Fruit fly (Drosophila melanogaster): ENCODE measurements around the gene CG45207.

CG45207 gene

DNA sequence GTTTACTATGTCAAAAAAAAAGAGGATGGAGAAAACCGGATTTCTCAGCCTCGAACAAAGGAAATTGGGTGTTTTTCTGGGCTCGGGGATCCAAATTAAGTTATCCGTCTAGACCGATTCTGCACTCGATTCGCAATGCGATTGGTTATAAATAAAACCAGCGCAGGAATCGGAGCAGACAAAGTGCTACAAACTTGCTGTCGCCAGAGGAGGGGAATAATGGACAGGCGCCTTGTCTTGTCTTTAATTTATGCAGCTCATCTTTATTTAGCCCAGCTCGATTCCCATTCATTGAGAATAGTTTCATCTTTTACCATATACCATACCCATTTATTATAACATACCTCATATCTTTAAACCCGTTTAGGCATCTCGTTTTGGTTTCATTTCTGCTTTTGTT, 29.5 kb upstream of the CG45207 start:
- TF ChIP-seq Hr96 (GFP tag; optimal IDR thresholded peaks at IDR 0.05) (no peak), cnc (optimal IDR thresholded peaks at IDR 0.05) (no peak), bab1 (GFP tag; optimal IDR thresholded peaks at IDR 0.05) (no peak), tj (GFP tag; optimal IDR thresholded peaks at IDR 0.05) (no peak), CG7045 (GFP tag; optimal IDR thresholded peaks at IDR 0.05) (no peak)

DNA sequence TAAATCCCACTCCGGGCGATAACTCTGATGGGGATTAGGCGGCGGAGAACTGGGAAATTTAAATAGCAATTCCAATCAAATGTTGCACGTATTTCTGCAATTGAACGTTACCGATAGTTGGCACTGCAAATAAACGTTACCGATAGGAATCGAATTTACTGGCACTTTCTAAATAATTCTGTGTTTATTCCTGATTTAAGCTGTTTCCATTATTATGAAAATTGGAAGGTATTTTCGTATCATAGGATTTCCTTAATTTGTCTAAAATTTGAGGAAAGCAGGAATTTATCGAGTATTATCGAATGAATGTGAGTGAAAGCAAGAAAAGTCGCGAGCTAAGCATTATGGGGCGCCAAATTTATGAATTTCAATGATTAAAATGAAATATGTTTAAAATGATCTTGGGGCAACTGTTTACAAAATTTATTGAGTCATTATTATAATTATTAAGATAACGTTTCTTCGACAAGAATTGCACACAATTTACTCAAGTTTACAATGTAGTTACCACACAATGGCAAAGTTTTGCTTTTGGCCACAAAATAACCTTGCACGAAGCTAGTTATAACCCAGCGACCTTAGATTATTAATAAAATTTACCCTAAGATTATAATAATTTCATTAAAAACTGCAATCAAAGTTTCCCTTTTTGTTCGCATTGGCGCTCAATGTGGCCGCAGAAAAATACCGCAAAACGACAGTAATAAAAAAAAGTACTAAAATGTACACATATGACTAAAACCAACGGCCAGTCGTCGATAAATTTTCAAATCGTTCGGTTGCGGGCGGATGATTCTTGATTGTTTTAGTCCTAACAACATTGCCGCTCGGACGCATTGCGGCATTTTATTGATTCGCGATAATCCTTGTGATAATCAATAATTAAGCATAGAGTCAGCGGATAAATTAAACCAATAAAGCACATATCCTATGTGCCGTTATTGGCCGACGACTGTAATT, 28.6 kb upstream of the CG45207 start, which contains the start of gene alpha-Man-IIb:
Gene alpha-Man-IIb, plus strand, starts transcription at position 747 of the 960 bp plus-strand sequence.
- TF ChIP-seq Mnt (GFP tag; optimal IDR thresholded peaks at IDR 0.05) (peak; percentile 21), Hr96 (GFP tag; optimal IDR thresholded peaks at IDR 0.05) (peak; percentile 41), Clk (GFP tag; optimal IDR thresholded peaks at IDR 0.05) (no peak), toe (GFP tag; optimal IDR thresholded peaks at IDR 0.05) (no peak), ovo (GFP tag; optimal IDR thresholded peaks at IDR 0.05) (peak; percentile 12), tj (GFP tag; optimal IDR thresholded peaks at IDR 0.05) (peak; percentile 36), CG33017 (tag; optimal IDR thresholded peaks at IDR 0.05) (no peak), CG7101 (tag; optimal IDR thresholded peaks at IDR 0.05) (no peak), bab1 (GFP tag; optimal IDR thresholded peaks at IDR 0.05) (peak; percentile 63), pad (GFP tag; optimal IDR thresholded peaks at IDR 0.05) (no peak)

DNA sequence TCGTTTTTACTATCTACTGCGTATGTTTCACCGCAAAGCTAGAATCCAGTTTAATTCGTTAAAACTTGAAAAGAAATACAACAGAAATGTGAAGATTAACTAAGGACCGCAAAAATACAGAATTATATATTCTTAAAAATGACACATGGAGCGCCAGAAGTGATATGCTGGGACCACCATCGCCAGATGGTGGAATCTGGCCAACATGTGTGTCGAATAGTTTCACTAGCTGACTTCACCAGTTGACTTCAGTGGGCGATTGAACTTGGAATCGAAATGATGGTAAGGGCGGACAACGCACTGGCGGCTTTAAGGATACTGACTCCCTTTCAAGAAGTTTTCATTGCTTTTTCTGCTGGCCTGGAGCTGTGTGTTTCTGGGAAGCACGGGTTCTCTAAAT, 26.9 kb upstream of the CG45207 start, which contains the start of gene CG9593:
Gene CG9593, plus strand, starts transcription at position 270 of the 400 bp plus-strand sequence.
- TF ChIP-seq ovo (GFP tag; optimal IDR thresholded peaks at IDR 0.05): no peak

DNA sequence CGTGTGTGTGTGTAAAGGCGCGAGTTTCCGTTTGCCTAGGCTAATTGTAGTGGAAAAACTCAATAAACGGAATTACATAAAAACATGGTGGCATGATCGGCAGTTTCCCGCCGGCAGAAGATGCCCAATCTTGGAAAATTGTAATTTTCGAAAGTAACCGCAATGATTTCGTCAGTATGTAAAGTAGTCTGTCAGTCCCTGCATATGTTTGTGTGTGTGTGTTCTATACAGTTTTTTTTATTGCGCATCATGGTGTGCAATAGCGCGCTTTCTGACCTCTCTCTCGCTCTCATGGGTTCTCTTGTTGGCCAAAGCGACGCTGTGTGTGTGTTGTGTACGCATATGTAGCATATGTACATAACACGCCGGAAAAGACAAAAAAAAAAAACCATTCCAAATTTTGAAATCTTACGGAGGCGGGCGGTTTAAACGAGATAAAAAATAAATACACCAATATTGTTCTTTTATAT, 19.2 kb upstream of the CG45207 start:
- TF ChIP-seq tj (GFP tag; optimal IDR thresholded peaks at IDR 0.05): peak; percentile 33
- no peak for TF ChIP-seq toe (GFP tag; optimal IDR thresholded peaks at IDR 0.05)
- peak; percentile 20 for TF ChIP-seq Hr96 (GFP tag; optimal IDR thresholded peaks at IDR 0.05)
- peak; percentile 7 for TF ChIP-seq CG7101 (tag; optimal IDR thresholded peaks at IDR 0.05)
- no peak for TF ChIP-seq CG5204 (GFP tag; optimal IDR thresholded peaks at IDR 0.05)
- no peak for TF ChIP-seq CG7045 (GFP tag; optimal IDR thresholded peaks at IDR 0.05)
- no peak for TF ChIP-seq CG11617 (GFP tag; optimal IDR thresholded peaks at IDR 0.05)
- TF ChIP-seq bab1 (GFP tag; optimal IDR thresholded peaks at IDR 0.05): peak; percentile 29
- peak; percentile 2 for TF ChIP-seq cic (GFP tag; optimal IDR thresholded peaks at IDR 0.05)
- peak; percentile 65 for TF ChIP-seq ovo (GFP tag; optimal IDR thresholded peaks at IDR 0.05)
- TF ChIP-seq Crg-1 (GFP tag; optimal IDR thresholded peaks at IDR 0.05): peak; percentile 53
- no peak for TF ChIP-seq Clk (GFP tag; optimal IDR thresholded peaks at IDR 0.05)
- TF ChIP-seq pad (GFP tag; optimal IDR thresholded peaks at IDR 0.05): peak; percentile 21
- peak in 1 of 2 experiments; percentile 11 for TF ChIP-seq cnc (optimal IDR thresholded peaks at IDR 0.05)
- TF ChIP-seq kay (GFP tag; ENCODE audit: borderline replicate concordance): peak; percentile 88
- peak; percentile 81 for TF ChIP-seq Mnt (GFP tag; optimal IDR thresholded peaks at IDR 0.05)
- TF ChIP-seq CG1620 (GFP tag; optimal IDR thresholded peaks at IDR 0.05): peak; percentile 10
- TF ChIP-seq CG14711 (tag; optimal IDR thresholded peaks at IDR 0.05): no peak

DNA sequence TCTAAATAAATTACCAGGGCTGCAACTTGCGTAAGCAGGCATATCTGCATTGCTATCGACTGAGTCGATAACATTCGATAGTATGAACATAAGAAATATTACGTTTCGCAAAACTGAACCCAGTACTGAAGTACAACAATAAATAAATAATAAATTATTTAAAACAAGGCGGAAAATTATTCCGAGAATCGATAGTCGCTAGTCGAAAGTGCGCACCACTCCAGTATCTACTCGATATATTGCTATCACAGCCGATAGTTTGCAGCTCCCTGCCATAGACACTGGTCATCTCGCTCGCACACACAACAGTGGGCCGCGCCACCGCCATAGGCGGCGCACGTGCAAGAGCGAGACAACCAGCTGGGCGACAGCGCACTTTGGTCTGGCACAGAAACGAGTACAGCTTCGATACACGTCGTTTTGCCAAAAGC, 18.2 kb upstream of the CG45207 start, which contains the start of gene nsl1:
Gene nsl1, plus strand, starts transcription at position 411 of the 431 bp plus-strand sequence.
- TF ChIP-seq CG7101 (tag; optimal IDR thresholded peaks at IDR 0.05): peak; percentile 40
- no peak for TF ChIP-seq cnc (optimal IDR thresholded peaks at IDR 0.05)
- TF ChIP-seq toe (GFP tag; optimal IDR thresholded peaks at IDR 0.05): peak; percentile 77
- peak; percentile 45 for TF ChIP-seq Clk (GFP tag; optimal IDR thresholded peaks at IDR 0.05)
- TF ChIP-seq ovo (GFP tag; optimal IDR thresholded peaks at IDR 0.05): peak; percentile 22
- TF ChIP-seq CG1620 (GFP tag; optimal IDR thresholded peaks at IDR 0.05): peak; percentile 52
- peak; percentile 53 for TF ChIP-seq CG11617 (GFP tag; optimal IDR thresholded peaks at IDR 0.05)
- no peak for TF ChIP-seq tj (GFP tag; optimal IDR thresholded peaks at IDR 0.05)
- peak; percentile 20 for TF ChIP-seq CG5204 (GFP tag; optimal IDR thresholded peaks at IDR 0.05)
- TF ChIP-seq Mnt (GFP tag; optimal IDR thresholded peaks at IDR 0.05): peak; percentile 80
- TF ChIP-seq CG33017 (tag; optimal IDR thresholded peaks at IDR 0.05): peak; percentile 13
- peak; percentile 22 for TF ChIP-seq Hr96 (GFP tag; optimal IDR thresholded peaks at IDR 0.05)
- TF ChIP-seq cic (GFP tag; optimal IDR thresholded peaks at IDR 0.05): peak; percentile 57
- peak; percentile 81 for TF ChIP-seq CG12768 (GFP tag; optimal IDR thresholded peaks at IDR 0.05)
- TF ChIP-seq CG7045 (GFP tag; optimal IDR thresholded peaks at IDR 0.05): no peak
- TF ChIP-seq kay (GFP tag; ENCODE audit: borderline replicate concordance): no peak
- TF ChIP-seq pad (GFP tag; optimal IDR thresholded peaks at IDR 0.05): peak; percentile 57
- peak; percentile 30 for TF ChIP-seq bab1 (GFP tag; optimal IDR thresholded peaks at IDR 0.05)
- TF ChIP-seq Crg-1 (GFP tag; optimal IDR thresholded peaks at IDR 0.05): peak; percentile 50

DNA sequence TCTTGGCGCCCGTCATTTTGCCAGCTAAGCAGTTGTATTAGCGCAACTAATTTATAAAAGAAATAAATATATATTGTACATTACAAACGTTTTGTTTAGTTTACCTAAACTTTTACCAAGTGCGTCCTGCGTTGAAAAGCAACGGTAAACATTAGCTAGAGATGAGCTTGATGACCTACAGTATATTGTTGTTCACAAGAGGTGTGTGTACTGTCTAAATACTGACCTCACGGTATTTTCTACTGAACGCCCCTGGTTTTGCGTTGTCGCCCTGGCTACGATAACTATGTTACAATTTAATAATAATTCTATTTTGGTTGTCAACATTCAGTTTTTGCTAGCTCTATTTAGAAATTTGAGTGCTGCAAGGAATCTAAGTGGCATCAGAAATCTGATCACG, 17.3 kb upstream of the CG45207 start, which contains the start of gene Acyp2:
Gene Acyp2, plus strand, starts transcription at position 262 of the 400 bp plus-strand sequence.
- TF ChIP-seq CG5204 (GFP tag; optimal IDR thresholded peaks at IDR 0.05) (no peak), CG11617 (GFP tag; optimal IDR thresholded peaks at IDR 0.05) (no peak), CG7045 (GFP tag; optimal IDR thresholded peaks at IDR 0.05) (no peak), CG12768 (GFP tag; optimal IDR thresholded peaks at IDR 0.05) (no peak), ovo (GFP tag; optimal IDR thresholded peaks at IDR 0.05) (peak; percentile 60), Mnt (GFP tag; optimal IDR thresholded peaks at IDR 0.05) (peak; percentile 37), CG33017 (tag; optimal IDR thresholded peaks at IDR 0.05) (no peak), toe (GFP tag; optimal IDR thresholded peaks at IDR 0.05) (peak; percentile 67), kay (GFP tag; ENCODE audit: borderline replicate concordance) (no peak), Crg-1 (GFP tag; optimal IDR thresholded peaks at IDR 0.05) (no peak), CG1620 (GFP tag; optimal IDR thresholded peaks at IDR 0.05) (peak; percentile 33), tj (GFP tag; optimal IDR thresholded peaks at IDR 0.05) (no peak), Clk (GFP tag; optimal IDR thresholded peaks at IDR 0.05) (no peak), bab1 (GFP tag; optimal IDR thresholded peaks at IDR 0.05) (peak; percentile 17), Hr96 (GFP tag; optimal IDR thresholded peaks at IDR 0.05) (no peak), CG14711 (tag; optimal IDR thresholded peaks at IDR 0.05) (no peak), CG7101 (tag; optimal IDR thresholded peaks at IDR 0.05) (no peak), cnc (optimal IDR thresholded peaks at IDR 0.05) (no peak), pad (GFP tag; optimal IDR thresholded peaks at IDR 0.05) (peak; percentile 6), cic (GFP tag; optimal IDR thresholded peaks at IDR 0.05) (no peak)
